Worm (Caenorhabditis elegans) whole organism, early embryonic: ENCODE results near the gene odr-1.
A peak's percentile ranks its signal among the peaks of the same experiment; 100 is the strongest.

Source experiments
- B0310.2 ChIP-seq: sonication (generic microtip); optimal IDR thresholded peaks from 2 replicates; lab custom pipeline; 2016; ENCODE audit warnings: mild to moderate bottlenecking, missing genetic modification characterization, missing compliant biosample characterization
- F13C5.2 ChIP-seq: sonication (generic microtip); optimal IDR thresholded peaks from 2 replicates; lab custom pipeline; 2017; ENCODE audit warnings: mild to moderate bottlenecking, missing genetic modification characterization, inconsistent platforms, missing compliant biosample characterization
- aly-1 ChIP-seq: sonication (generic microtip); optimal IDR thresholded peaks from 2 replicates; lab custom pipeline; 2016; ENCODE audit warnings: missing genetic modification characterization, missing compliant biosample characterization
- ama-1 ChIP-seq: fragments of 150-350 bp; optimal IDR thresholded peaks from 2 replicates; lab custom pipeline; 2014
- ceh-13 ChIP-seq: fragments of 200-800 bp; sonication (Bioruptor generic); optimal IDR thresholded peaks from 2 replicates; lab custom pipeline; 2018; ENCODE audit warnings: mild to moderate bottlenecking, missing genetic modification characterization, missing compliant biosample characterization
- ceh-36 ChIP-seq: sonication (generic microtip); optimal IDR thresholded peaks from 2 replicates; lab custom pipeline; 2016; ENCODE audit warnings: missing genetic modification characterization, inconsistent platforms, missing compliant biosample characterization
- ets-7 ChIP-seq: sonication (generic microtip); optimal IDR thresholded peaks from 2 replicates; lab custom pipeline; 2016; ENCODE audit warnings: missing genotype, missing genetic modification characterization, missing compliant biosample characterization
- flt-1 ChIP-seq: fragments of 200-800 bp; sonication (Bioruptor generic); IDR thresholded peaks from 2 replicates; pipeline ENCODE4 v1.3.6; 2022; ENCODE audit warnings: missing genetic modification characterization, missing compliant biosample characterization
- hmbx-1 ChIP-seq: sonication (generic microtip); optimal IDR thresholded peaks from 2 replicates; lab custom pipeline; 2016; ENCODE audit warnings: mild to moderate bottlenecking, missing genetic modification characterization, missing compliant biosample characterization
- hmg-4 ChIP-seq: fragments of 200-800 bp; sonication (Bioruptor generic); optimal IDR thresholded peaks from 2 replicates; lab custom pipeline; 2018; ENCODE audit warnings: mild to moderate bottlenecking, missing genetic modification characterization, missing compliant biosample characterization
- hnd-1 ChIP-seq: sonication (generic microtip); optimal IDR thresholded peaks from 2 replicates; lab custom pipeline; 2016; ENCODE audit warnings: missing genetic modification characterization, missing compliant biosample characterization
- pes-1 ChIP-seq: fragments of 200-800 bp; sonication (Bioruptor generic); IDR thresholded peaks from 2 replicates; pipeline ENCODE4 v1.3.6; 2022; ENCODE audit warnings: missing genetic modification reagents, missing genetic modification characterization, missing compliant biosample characterization
- sea-1 ChIP-seq: fragments of 200-800 bp; sonication (Bioruptor generic); conservative IDR thresholded peaks from 2 replicates; pipeline ENCODE4 v1.3.6; 2022; ENCODE audit warnings: missing genetic modification characterization, missing compliant biosample characterization
- tbx-11 ChIP-seq: fragments of 200-800 bp; sonication (Bioruptor generic); IDR thresholded peaks from 2 replicates; pipeline ENCODE4 v1.3.6; 2022; ENCODE audit warnings: missing genetic modification characterization, missing compliant biosample characterization
- tbx-37 ChIP-seq: fragments of 200-800 bp; sonication (Bioruptor generic); conservative IDR thresholded peaks from 2 replicates; pipeline ENCODE4 v1.3.6; 2022; ENCODE audit warnings: missing genetic modification reagents, missing genetic modification characterization, missing compliant biosample characterization
- tra-4 ChIP-seq: sonication (generic microtip); optimal IDR thresholded peaks from 2 replicates; lab custom pipeline; 2017; ENCODE audit warnings: missing genetic modification characterization, missing compliant biosample characterization

Gene odr-1

ce11 chrX:13506043-13506442, 44.7 kb downstream of the odr-1 start:
- TF ChIP-seq tbx-11 (GFP tag; lab: Robert Waterston, UW) (no peak), sea-1 (GFP tag; lab: Robert Waterston, UW) (no peak), tra-4 (tag; lab: Kevin White, UChicago) (no peak), hmbx-1 (tag; lab: Kevin White, UChicago) (no peak)

ce11 chrX:13505201-13505600, 45.6 kb downstream of the odr-1 start:
- TF ChIP-seq F13C5.2 (tag; lab: Kevin White, UChicago), result no peak
- TF ChIP-seq pes-1 (GFP tag; lab: Robert Waterston, UW), result no peak
- TF ChIP-seq tbx-11 (GFP tag; lab: Robert Waterston, UW), result no peak
- TF ChIP-seq hnd-1 (tag; lab: Kevin White, UChicago), result no peak
- TF ChIP-seq ets-7 (tag; lab: Kevin White, UChicago), result no peak
- TF ChIP-seq tra-4 (tag; lab: Kevin White, UChicago), result no peak
- no peak for TF ChIP-seq ama-1 (lab: Kevin White, UChicago)
- TF ChIP-seq sea-1 (GFP tag; lab: Robert Waterston, UW), result no peak
- no peak for TF ChIP-seq ceh-13 (GFP tag; lab: Kevin White, UChicago)
- no peak for TF ChIP-seq aly-1 (tag; lab: Kevin White, UChicago)
- TF ChIP-seq hmbx-1 (tag; lab: Kevin White, UChicago), result no peak
- TF ChIP-seq ceh-36 (tag; lab: Kevin White, UChicago), result no peak

DNA sequence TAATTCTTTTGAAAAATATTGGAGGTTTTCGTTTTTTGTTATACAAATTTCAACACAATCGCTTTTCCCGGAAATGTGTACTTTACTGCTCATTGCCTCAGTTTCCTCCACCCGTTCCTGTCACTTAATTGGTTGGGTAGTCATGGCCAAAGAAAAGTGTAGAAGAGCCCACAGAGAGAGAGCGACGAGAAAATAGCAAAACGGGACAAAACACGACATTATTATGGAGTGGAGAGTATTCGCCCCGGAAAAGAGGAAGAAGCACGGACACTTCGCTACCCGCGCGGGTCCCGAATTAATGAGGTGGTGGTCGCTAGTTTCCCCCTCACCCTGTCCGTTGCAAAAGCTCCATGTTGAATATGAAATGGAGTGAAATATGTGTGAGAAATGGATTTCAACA, 47.0 kb downstream of the odr-1 start:
- TF ChIP-seq sea-1 (GFP tag; lab: Robert Waterston, UW) (no peak), hmg-4 (GFP tag; lab: Kevin White, UChicago) (peak; percentile 25)

DNA sequence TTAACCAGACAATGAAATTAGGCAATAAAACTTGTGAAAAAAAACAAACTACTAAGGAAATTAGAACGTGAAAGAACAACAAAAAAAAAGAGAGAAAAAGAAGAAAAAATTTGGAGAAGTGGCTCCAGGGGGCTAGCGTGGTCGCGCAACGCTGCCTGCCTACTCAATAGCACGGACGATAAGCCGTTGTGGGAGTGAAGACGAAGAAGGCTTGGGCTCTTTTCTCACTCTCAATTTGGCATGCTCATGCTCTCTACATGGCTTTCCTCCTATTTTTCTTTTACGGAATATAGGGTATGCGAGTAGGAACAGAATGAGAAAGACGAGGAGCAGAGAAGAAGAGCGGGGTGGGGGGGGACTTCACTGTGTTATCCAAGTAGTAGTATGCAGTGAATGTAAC, 48.5 kb downstream of the odr-1 start:
- TF ChIP-seq F13C5.2 (tag; lab: Kevin White, UChicago) (peak; percentile 39), ama-1 (lab: Kevin White, UChicago) (no peak), ets-7 (tag; lab: Kevin White, UChicago) (no peak), tbx-37 (GFP tag; lab: Robert Waterston, UW) (no peak), hmg-4 (GFP tag; lab: Kevin White, UChicago) (peak; percentile 34), ceh-36 (tag; lab: Kevin White, UChicago) (no peak), aly-1 (tag; lab: Kevin White, UChicago) (no peak), B0310.2 (tag; lab: Kevin White, UChicago) (no peak), hmbx-1 (tag; lab: Kevin White, UChicago) (no peak), tra-4 (tag; lab: Kevin White, UChicago) (no peak), pes-1 (GFP tag; lab: Robert Waterston, UW) (no peak), flt-1 (GFP tag; lab: Robert Waterston, UW) (no peak)

DNA sequence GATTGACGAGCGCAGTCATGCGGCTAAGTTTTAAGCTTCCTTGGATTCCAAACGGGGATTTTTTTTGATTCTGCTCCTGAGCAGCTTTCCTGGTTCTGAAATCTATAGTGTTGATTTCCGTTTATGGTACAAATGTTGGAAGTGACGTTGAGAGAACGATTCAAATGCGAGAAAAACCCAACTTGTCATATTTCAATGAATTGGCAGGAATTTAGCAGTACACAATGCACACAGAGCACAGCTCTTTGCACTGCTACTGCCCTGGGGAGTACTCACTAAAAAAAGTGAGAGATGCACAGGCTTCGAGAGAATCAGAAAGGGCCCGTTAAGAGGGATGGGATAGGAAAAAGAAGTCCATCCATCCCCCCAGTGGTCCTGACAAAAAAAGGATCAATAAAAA, 50.2 kb downstream of the odr-1 start, which contains the start of gene sad-1:
Gene sad-1 (minus strand): TSS at position 101 of the 400 bp plus-strand sequence.
- no peak for TF ChIP-seq tbx-11 (GFP tag; lab: Robert Waterston, UW)
- no peak for TF ChIP-seq sea-1 (GFP tag; lab: Robert Waterston, UW)
- TF ChIP-seq flt-1 (GFP tag; lab: Robert Waterston, UW), result no peak

DNA sequence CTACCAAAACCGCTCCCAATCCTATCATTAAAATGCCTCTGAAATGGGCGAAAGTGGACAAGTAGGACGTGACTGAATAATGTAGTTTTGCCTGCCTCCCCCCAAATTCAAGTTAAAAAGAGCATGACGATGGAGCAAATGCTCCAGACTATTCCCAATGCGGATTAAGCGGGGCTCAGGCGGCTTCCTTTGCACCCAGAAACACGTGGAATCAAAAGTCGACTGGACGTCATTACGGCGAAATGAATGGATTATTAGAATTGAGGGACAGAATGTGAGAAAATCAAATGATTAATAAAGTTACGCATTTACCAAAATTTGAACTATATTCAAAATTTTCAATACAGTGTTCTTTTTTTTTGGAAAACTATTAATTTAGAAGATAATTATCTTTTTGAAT, 50.9 kb downstream of the odr-1 start:
- TF ChIP-seq aly-1 (tag; lab: Kevin White, UChicago) (no peak), hmbx-1 (tag; lab: Kevin White, UChicago) (no peak), ama-1 (lab: Kevin White, UChicago) (no peak), tbx-11 (GFP tag; lab: Robert Waterston, UW) (no peak), tbx-37 (GFP tag; lab: Robert Waterston, UW) (no peak), flt-1 (GFP tag; lab: Robert Waterston, UW) (no peak), F13C5.2 (tag; lab: Kevin White, UChicago) (no peak), hmg-4 (GFP tag; lab: Kevin White, UChicago) (no peak), ceh-36 (tag; lab: Kevin White, UChicago) (no peak), B0310.2 (tag; lab: Kevin White, UChicago) (no peak), ceh-13 (GFP tag; lab: Kevin White, UChicago) (no peak), ets-7 (tag; lab: Kevin White, UChicago) (no peak), pes-1 (GFP tag; lab: Robert Waterston, UW) (no peak), hnd-1 (tag; lab: Kevin White, UChicago) (no peak), tra-4 (tag; lab: Kevin White, UChicago) (no peak)

DNA sequence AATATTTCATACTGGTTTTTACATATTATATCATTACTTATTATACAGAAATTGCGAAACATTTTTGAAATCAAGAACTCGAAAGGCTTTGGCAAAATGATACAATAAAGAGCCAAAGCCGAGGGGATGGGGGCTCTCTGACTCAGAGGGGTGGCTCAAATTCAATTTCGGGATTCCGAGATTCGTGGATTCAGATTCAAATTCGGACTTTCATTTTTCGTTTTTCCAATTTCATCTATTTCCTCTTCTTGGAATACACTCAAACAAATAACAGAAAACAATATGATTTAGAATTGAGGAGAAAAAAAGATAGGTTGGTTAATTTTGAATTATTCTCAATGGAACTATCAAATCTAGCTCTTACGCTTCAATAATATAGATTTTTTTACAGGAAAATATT, 51.7 kb downstream of the odr-1 start:
- TF ChIP-seq tbx-11 (GFP tag; lab: Robert Waterston, UW), result no peak
- no peak for TF ChIP-seq ceh-36 (tag; lab: Kevin White, UChicago)
